Worm (Caenorhabditis elegans) whole organism, mixed stage, embryonic: ENCODE data around the gene irld-45.

Source experiments
- elt-3 ChIP-seq: fragments of 150-350 bp; optimal IDR thresholded peaks from 2 replicates; lab custom pipeline; 2014; ENCODE audit warnings: missing biosample characterization, missing genetic modification characterization
- flh-1 ChIP-seq: fragments of 200-800 bp; sonication (Bioruptor generic); optimal IDR thresholded peaks from 2 replicates; lab custom pipeline; 2018; ENCODE audit warnings: mild to moderate bottlenecking, missing genetic modification characterization, moderate library complexity, missing compliant biosample characterization
- lin-13 ChIP-seq: fragments of 150-350 bp; optimal IDR thresholded peaks from 2 replicates; lab custom pipeline; 2014; ENCODE audit warnings: missing biosample characterization, missing genetic modification characterization
- lsy-2 ChIP-seq: fragments of 150-350 bp; optimal IDR thresholded peaks from 2 replicates; lab custom pipeline; 2014; ENCODE audit warnings: missing biosample characterization, missing genetic modification characterization
- nhr-237 ChIP-seq: fragments of 150-350 bp; optimal IDR thresholded peaks from 2 replicates; lab custom pipeline; 2014; ENCODE audit warnings: missing biosample characterization, missing genetic modification characterization
- nhr-76 ChIP-seq: sonication (generic microtip); optimal IDR thresholded peaks from 2 replicates; lab custom pipeline; 2017; ENCODE audit warnings: missing biosample characterization, missing genetic modification characterization
- snpc-4 ChIP-seq: fragments of 150-350 bp; optimal IDR thresholded peaks from 2 replicates; lab custom pipeline; 2014; ENCODE audit warnings: missing biosample characterization, missing genetic modification characterization
- sptf-1 ChIP-seq: sonication (generic microtip); optimal IDR thresholded peaks from 2 replicates; lab custom pipeline; 2017; ENCODE audit warnings: mild to moderate bottlenecking, missing genetic modification characterization, moderate library complexity, missing compliant biosample characterization
- unc-62 ChIP-seq: fragments of 150-350 bp; optimal IDR thresholded peaks from 2 replicates; lab custom pipeline; 2014; ENCODE audit warnings: missing biosample characterization, missing genetic modification reagents, missing genetic modification characterization
- ztf-11 ChIP-seq: fragments of 150-350 bp; optimal IDR thresholded peaks from 2 replicates; lab custom pipeline; 2014; ENCODE audit warnings: missing biosample characterization, missing genetic modification characterization

DNA sequence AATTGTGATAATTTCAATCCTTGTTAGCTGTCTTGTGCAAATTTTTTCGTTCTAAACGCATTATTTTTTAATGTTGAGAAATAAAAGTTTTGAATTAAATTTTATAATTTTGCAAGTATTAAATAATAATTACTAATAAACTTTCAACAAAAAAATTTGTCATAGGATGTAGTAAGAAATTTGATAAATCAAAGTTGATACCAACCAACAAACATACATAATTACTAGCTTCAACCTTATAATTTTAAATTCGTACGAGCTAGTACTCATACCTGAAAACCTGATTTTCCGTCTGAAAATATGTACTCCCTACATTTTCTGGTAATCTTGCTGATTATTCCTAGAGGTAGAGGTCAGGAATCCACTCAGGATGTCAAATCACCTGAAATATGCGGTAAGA lies 2.9 kb downstream of the irld-45 start, which contains the start of gene irld-44:
- TF ChIP-seq ztf-11 (tag; lab: Kevin White, UChicago) = no peak
- no peak for TF ChIP-seq unc-62 (GFP tag; lab: Kevin White, UChicago)
- no peak for TF ChIP-seq snpc-4
- no peak for TF ChIP-seq nhr-237 (tag; lab: Kevin White, UChicago)
- TF ChIP-seq lin-13 (tag; lab: Kevin White, UChicago) = no peak
- TF ChIP-seq nhr-76 = no peak
- no peak for TF ChIP-seq lsy-2 (tag; lab: Kevin White, UChicago)
- no peak for TF ChIP-seq elt-3 (tag; lab: Kevin White, UChicago)
- no peak for TF ChIP-seq flh-1
- no peak for TF ChIP-seq sptf-1
